Worm (Caenorhabditis elegans): ENCODE results near the gene M04C3.1.

The M04C3.1 gene

DNA sequence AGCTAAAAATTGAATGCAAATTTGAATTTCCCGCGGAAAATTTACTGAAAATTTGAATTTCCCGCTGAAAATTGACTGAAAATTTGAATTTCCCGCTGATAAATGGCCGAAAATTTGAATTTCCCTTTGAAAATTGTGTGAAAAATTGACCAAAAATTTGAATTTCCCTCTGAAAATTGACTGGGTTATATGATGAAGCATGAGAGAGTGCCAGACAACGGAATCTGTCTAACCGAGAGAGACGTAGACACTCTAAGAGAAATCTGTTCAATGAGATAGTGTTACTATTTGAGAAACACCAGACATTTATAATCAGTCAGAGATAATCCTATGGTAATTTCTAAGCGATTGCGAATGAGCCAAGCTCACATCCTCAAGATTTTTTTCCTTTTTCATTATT lies 31.9 kb upstream of the M04C3.1 start:
- TF ChIP-seq aly-1 (tag; optimal IDR thresholded peaks at IDR 0.05) (no peak), tbx-37 (GFP tag; conservative IDR thresholded peaks at IDR 0.05) (no peak), F13C5.2 (tag; optimal IDR thresholded peaks at IDR 0.05) (no peak), tbx-11 (GFP tag; IDR thresholded peaks at IDR 0.05) (no peak), scrt-1 (GFP tag; IDR thresholded peaks at IDR 0.05) (no peak), sea-1 (GFP tag; conservative IDR thresholded peaks at IDR 0.05) (no peak), tra-4 (tag; optimal IDR thresholded peaks at IDR 0.05) (no peak)

DNA sequence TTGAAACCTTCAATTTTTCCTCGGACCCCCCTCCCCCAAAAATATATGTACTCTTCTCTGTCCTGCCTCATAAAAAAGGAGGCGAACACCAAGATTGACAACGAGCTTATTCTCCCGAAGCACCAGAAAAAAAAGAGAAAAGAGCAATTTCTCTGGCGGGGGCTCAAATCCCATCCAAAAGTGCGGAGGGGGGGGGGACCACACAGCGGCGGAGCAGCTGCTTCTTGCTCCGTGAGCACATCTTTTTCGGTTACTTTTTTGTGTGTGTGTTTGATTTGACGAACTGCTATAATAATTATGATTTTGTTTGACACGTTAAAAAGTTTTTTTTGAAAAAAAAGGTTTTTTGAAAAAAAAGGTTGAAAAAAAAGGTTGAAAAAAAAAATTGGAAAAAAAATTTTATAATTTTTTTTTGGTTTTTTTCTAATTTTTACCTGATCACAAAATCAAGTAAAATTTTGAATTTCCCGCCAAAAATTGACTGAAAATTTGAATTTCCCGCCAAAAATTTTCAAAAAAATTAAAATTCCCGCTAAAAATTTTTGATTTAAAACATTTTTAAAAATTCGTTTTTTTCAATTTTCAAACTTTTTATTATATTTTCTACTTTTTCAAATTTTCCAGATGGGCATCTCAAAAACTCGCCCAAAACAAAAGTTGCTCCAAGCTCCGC lies 28.6 kb upstream of the M04C3.1 start, which contains the start of gene Y43F8B.10:
Y43F8B.10 (plus strand) TSS at position 623 of the 673 bp plus-strand sequence.
- TF ChIP-seq ceh-36 (tag; optimal IDR thresholded peaks at IDR 0.05), result no peak
- TF ChIP-seq hnd-1 (tag; optimal IDR thresholded peaks at IDR 0.05), result no peak
- no peak for TF ChIP-seq scrt-1 (GFP tag; IDR thresholded peaks at IDR 0.05)
- TF ChIP-seq B0310.2 (tag; optimal IDR thresholded peaks at IDR 0.05), result no peak
- no peak for TF ChIP-seq ama-1 (optimal IDR thresholded peaks at IDR 0.05)
- TF ChIP-seq ceh-13 (GFP tag; optimal IDR thresholded peaks at IDR 0.05), result no peak
- TF ChIP-seq aly-1 (tag; optimal IDR thresholded peaks at IDR 0.05), result no peak
- TF ChIP-seq pes-1 (GFP tag; IDR thresholded peaks at IDR 0.05), result no peak
- no peak for TF ChIP-seq tbx-37 (GFP tag; conservative IDR thresholded peaks at IDR 0.05)
- TF ChIP-seq sea-1 (GFP tag; conservative IDR thresholded peaks at IDR 0.05), result no peak
- TF ChIP-seq hmbx-1 (tag; optimal IDR thresholded peaks at IDR 0.05), result no peak
- TF ChIP-seq flt-1 (GFP tag; IDR thresholded peaks at IDR 0.05), result no peak

DNA sequence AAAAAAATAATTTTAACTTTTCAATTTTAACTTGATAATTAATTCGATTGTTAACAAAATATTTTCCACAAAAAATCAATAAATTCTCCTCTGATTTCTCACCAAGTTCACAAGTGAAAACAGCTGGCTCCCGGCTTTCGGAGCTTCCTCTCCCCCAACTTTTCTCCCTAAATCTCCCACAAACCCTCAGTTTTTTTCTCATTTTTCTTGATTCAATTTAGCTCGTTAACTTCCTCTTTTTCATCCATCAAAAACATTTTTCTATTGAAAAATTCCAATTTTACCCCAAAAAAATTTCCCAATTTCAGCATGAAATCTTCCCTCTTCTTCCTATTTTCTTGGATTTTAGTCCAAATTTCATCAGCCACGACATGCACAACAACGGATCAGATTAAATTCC lies 25.0 kb upstream of the M04C3.1 start, which contains the start of gene Y43F8B.11:
Y43F8B.11 (plus strand) TSS at position 301 of the 400 bp plus-strand sequence.
- TF ChIP-seq sea-1 (GFP tag; conservative IDR thresholded peaks at IDR 0.05) (no peak), hnd-1 (tag; optimal IDR thresholded peaks at IDR 0.05) (no peak)

DNA sequence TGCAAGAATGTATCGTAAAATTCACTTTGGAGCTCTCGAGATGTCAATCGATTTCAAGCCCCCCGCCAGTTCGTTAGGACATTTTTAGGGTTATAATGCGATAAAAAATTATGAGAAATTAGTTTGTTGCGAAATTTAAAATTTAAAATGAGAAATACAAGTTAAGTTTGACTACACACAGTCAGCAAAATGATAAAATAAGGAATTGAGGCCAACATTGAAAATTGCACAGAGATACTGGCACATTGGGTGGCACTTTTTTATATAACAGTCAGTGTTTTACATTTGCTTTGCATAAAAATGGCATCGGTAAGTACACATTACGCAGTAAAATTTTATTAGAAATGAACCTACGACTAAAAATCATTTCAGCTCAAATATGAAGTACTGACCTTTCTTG lies 22.7 kb upstream of the M04C3.1 start, which contains the start of gene Y43F8B.12:
Y43F8B.12 (plus strand) TSS at position 301 of the 400 bp plus-strand sequence.
- no peak for TF ChIP-seq tbx-37 (GFP tag; conservative IDR thresholded peaks at IDR 0.05)
- no peak for TF ChIP-seq scrt-1 (GFP tag; IDR thresholded peaks at IDR 0.05)
- TF ChIP-seq aly-1 (tag; optimal IDR thresholded peaks at IDR 0.05), result no peak
- no peak for TF ChIP-seq ceh-13 (GFP tag; optimal IDR thresholded peaks at IDR 0.05)
- no peak for TF ChIP-seq sea-1 (GFP tag; conservative IDR thresholded peaks at IDR 0.05)
- TF ChIP-seq flt-1 (GFP tag; IDR thresholded peaks at IDR 0.05), result no peak
- TF ChIP-seq ets-7 (tag; optimal IDR thresholded peaks at IDR 0.05), result no peak
- TF ChIP-seq ceh-36 (tag; optimal IDR thresholded peaks at IDR 0.05), result no peak
- TF ChIP-seq pes-1 (GFP tag; IDR thresholded peaks at IDR 0.05), result no peak

DNA sequence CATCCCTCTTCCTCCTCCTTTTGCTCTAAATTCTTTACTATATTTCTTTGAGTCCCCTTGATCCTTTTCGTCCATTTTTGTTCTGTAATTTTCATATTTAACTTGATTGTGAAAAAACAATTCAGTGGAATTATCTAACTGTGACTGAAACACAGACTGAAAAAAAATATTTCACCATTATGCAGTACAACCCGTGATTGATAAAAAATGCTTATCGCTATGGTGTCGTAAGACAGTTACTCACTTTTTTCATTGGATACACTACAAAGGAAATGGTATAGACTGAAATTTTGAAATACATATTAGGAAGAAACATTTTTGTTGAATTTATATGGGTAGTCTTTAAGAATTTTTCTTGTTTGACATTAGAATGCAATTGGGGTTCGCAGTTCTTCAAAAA lies 22.2 kb upstream of the M04C3.1 start, which contains the start of gene Y43F8B.23:
Y43F8B.23 (minus strand) TSS at position 75 of the 400 bp plus-strand sequence.
- no peak for TF ChIP-seq F13C5.2 (tag; optimal IDR thresholded peaks at IDR 0.05)
- TF ChIP-seq aly-1 (tag; optimal IDR thresholded peaks at IDR 0.05), result no peak
- TF ChIP-seq ets-7 (tag; optimal IDR thresholded peaks at IDR 0.05), result no peak
- TF ChIP-seq scrt-1 (GFP tag; IDR thresholded peaks at IDR 0.05), result no peak
- TF ChIP-seq ceh-36 (tag; optimal IDR thresholded peaks at IDR 0.05), result no peak
- no peak for TF ChIP-seq ama-1 (optimal IDR thresholded peaks at IDR 0.05)
- TF ChIP-seq hmg-4 (GFP tag; optimal IDR thresholded peaks at IDR 0.05), result no peak
- no peak for TF ChIP-seq ceh-13 (GFP tag; optimal IDR thresholded peaks at IDR 0.05)

DNA sequence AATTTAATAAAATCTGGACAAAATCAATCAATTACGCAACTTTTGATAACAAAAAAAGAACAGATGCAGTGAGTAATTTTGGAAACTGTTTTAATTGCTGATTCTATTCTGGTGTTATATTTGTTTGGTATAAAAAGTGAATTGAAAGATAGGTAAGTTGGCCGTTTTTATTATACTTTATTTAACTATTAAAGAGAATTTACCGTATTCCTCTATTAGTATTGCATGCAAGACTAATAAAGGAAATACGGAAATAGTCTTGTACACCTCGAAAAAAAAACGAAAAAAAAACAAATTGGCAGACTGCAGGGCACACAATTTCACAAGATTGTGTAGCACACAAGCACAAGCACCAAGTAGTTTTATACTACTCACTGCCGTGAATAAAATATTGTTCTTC lies 17.2 kb upstream of the M04C3.1 start, which contains the start of gene Y43F8B.25:
Y43F8B.25 (plus strand) TSS at position 301 of the 400 bp plus-strand sequence.
- TF ChIP-seq aly-1 (tag; optimal IDR thresholded peaks at IDR 0.05) (no peak), ceh-36 (tag; optimal IDR thresholded peaks at IDR 0.05) (no peak), sea-1 (GFP tag; conservative IDR thresholded peaks at IDR 0.05) (no peak), flt-1 (GFP tag; IDR thresholded peaks at IDR 0.05) (no peak), F13C5.2 (tag; optimal IDR thresholded peaks at IDR 0.05) (no peak), hnd-1 (tag; optimal IDR thresholded peaks at IDR 0.05) (no peak), ets-7 (tag; optimal IDR thresholded peaks at IDR 0.05) (no peak), pes-1 (GFP tag; IDR thresholded peaks at IDR 0.05) (no peak), tbx-37 (GFP tag; conservative IDR thresholded peaks at IDR 0.05) (no peak), ama-1 (optimal IDR thresholded peaks at IDR 0.05) (no peak), tbx-11 (GFP tag; IDR thresholded peaks at IDR 0.05) (no peak)

DNA sequence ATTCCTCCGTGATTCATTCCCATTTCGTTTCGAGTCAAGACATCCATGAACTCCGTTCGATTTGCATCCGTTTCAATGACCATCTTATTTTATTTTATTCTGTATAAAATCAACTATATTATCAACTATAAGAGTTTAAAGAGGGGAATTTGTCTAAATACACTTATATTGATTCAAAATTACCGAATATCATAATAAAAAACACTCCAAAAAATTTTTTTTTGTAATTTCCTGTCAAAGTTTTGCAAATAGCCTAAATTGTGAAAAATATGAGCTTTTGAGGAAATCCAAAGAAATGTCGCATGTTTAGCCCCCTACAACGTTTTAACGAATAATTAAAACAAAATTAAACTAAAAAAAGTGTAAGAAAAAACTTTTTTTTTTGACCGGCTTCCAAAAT lies 16.6 kb upstream of the M04C3.1 start, which contains the start of gene Y43F8B.15:
Y43F8B.15 (minus strand) TSS at position 101 of the 400 bp plus-strand sequence.
- TF ChIP-seq pes-1 (GFP tag; IDR thresholded peaks at IDR 0.05) (no peak), hmbx-1 (tag; optimal IDR thresholded peaks at IDR 0.05) (no peak), aly-1 (tag; optimal IDR thresholded peaks at IDR 0.05) (no peak)

DNA sequence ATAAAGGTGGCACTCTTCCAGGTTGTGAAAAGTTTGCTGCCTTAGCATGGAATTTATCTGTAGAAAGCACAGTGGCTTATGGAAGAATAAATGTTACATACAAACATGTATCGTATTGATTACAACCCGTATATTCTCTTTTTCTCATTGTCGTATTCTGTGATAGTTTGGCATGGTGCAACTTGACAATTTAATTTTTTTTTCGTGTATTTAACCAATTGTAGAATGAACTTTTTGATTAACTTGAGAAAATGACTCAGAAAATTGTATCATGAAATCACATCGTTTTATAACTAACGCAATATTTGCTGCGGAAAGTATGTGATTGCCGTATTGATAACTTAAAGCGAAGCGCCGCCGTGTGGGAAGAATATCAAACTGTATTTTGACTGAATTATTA lies 11.7 kb upstream of the M04C3.1 start, which contains the start of gene Y43F8B.24:
Y43F8B.24 (plus strand) TSS at position 301 of the 400 bp plus-strand sequence.
- TF ChIP-seq hmbx-1 (tag; optimal IDR thresholded peaks at IDR 0.05), result no peak
- TF ChIP-seq tbx-11 (GFP tag; IDR thresholded peaks at IDR 0.05), result no peak
- no peak for TF ChIP-seq ama-1 (optimal IDR thresholded peaks at IDR 0.05)
- TF ChIP-seq aly-1 (tag; optimal IDR thresholded peaks at IDR 0.05), result no peak
- no peak for TF ChIP-seq ets-7 (tag; optimal IDR thresholded peaks at IDR 0.05)
- TF ChIP-seq hnd-1 (tag; optimal IDR thresholded peaks at IDR 0.05), result no peak
- no peak for TF ChIP-seq ceh-36 (tag; optimal IDR thresholded peaks at IDR 0.05)
- no peak for TF ChIP-seq sea-1 (GFP tag; conservative IDR thresholded peaks at IDR 0.05)
- TF ChIP-seq ceh-13 (GFP tag; optimal IDR thresholded peaks at IDR 0.05), result no peak
- no peak for TF ChIP-seq flt-1 (GFP tag; IDR thresholded peaks at IDR 0.05)
